Worm (Caenorhabditis elegans) whole organism, L2 larva: ENCODE data around the gene F07C6.2.

ENCODE experiments used
- C34F6.9 ChIP-seq: fragments of 150-350 bp; optimal IDR thresholded peaks from 2 replicates; lab custom pipeline; 2014; ENCODE audit warnings: missing biosample characterization, missing genetic modification characterization
- F13H6.1 ChIP-seq: sonication (generic microtip); optimal IDR thresholded peaks from 2 replicates; lab custom pipeline; 2016; ENCODE audit warnings: missing genetic modification characterization, missing compliant biosample characterization
- R02D3.7 ChIP-seq: fragments of 150-350 bp; optimal IDR thresholded peaks from 2 replicates; lab custom pipeline; 2014; ENCODE audit warnings: missing biosample characterization, missing genetic modification characterization
- Y55F3AM.14 ChIP-seq: fragments of 200-800 bp; sonication (Bioruptor generic); optimal IDR thresholded peaks from 2 replicates; lab custom pipeline; 2018; ENCODE audit warnings: mild to moderate bottlenecking, missing genetic modification characterization, missing compliant biosample characterization
- ZK546.5 ChIP-seq: sonication (generic microtip); optimal IDR thresholded peaks from 2 replicates; lab custom pipeline; 2017; ENCODE audit warnings: missing biosample characterization, missing genetic modification characterization
- alr-1 ChIP-seq: fragments of 150-350 bp; optimal IDR thresholded peaks from 2 replicates; lab custom pipeline; 2014; ENCODE audit warnings: missing biosample characterization, missing genetic modification characterization
- blmp-1 ChIP-seq: sonication (generic microtip); optimal IDR thresholded peaks from 2 replicates; lab custom pipeline; 2017; ENCODE audit warnings: missing genetic modification characterization, mild to moderate bottlenecking, missing compliant biosample characterization, antibody characterized with exemption, moderate library complexity; ENCODE audit not compliant: insufficient read depth
- ceh-82 ChIP-seq: fragments of 150-350 bp; optimal IDR thresholded peaks from 2 replicates; lab custom pipeline; 2014; ENCODE audit warnings: missing biosample characterization, missing genetic modification characterization
- egl-27 ChIP-seq: sonication (generic microtip); optimal IDR thresholded peaks from 3 replicates; lab custom pipeline; 2017; ENCODE audit warnings: missing biosample characterization, missing genetic modification reagents, missing genetic modification characterization
- fos-1 ChIP-seq: fragments of 150-350 bp; optimal IDR thresholded peaks from 2 replicates; lab custom pipeline; 2014; ENCODE audit warnings: missing biosample characterization, missing genetic modification characterization
- lin-11 ChIP-seq: fragments of 150-350 bp; sonication (generic microtip); optimal IDR thresholded peaks from 2 replicates; lab custom pipeline; 2014; ENCODE audit warnings: missing biosample characterization, missing genetic modification characterization, inconsistent platforms, mixed read lengths
- lin-13 ChIP-seq: fragments of 150-350 bp; optimal IDR thresholded peaks from 2 replicates; lab custom pipeline; 2014; ENCODE audit warnings: missing biosample characterization, missing genetic modification reagents, missing genetic modification characterization
- lin-39 ChIP-seq: fragments of 150-350 bp; optimal IDR thresholded peaks from 2 replicates; lab custom pipeline; 2014; ENCODE audit warnings: missing biosample characterization, missing genetic modification reagents, missing genetic modification characterization
- mab-5 ChIP-seq: fragments of 150-350 bp; optimal IDR thresholded peaks from 2 replicates; lab custom pipeline; 2014; ENCODE audit warnings: missing biosample characterization, missing genetic modification characterization
- mbf-1 ChIP-seq: sonication (generic microtip); optimal IDR thresholded peaks from 2 replicates; lab custom pipeline; 2017; ENCODE audit warnings: missing biosample characterization, missing genetic modification characterization
- nhr-10 ChIP-seq: sonication (generic microtip); optimal IDR thresholded peaks from 2 replicates; lab custom pipeline; 2017; ENCODE audit warnings: missing biosample characterization, missing genetic modification characterization
- nhr-11 ChIP-seq: fragments of 150-350 bp; optimal IDR thresholded peaks from 2 replicates; lab custom pipeline; 2014; ENCODE audit warnings: missing biosample characterization, missing genetic modification characterization
- nhr-129 ChIP-seq: fragments of 150-350 bp; optimal IDR thresholded peaks from 2 replicates; lab custom pipeline; 2014; ENCODE audit warnings: missing biosample characterization, missing genetic modification characterization
- nhr-21 ChIP-seq: fragments of 150-350 bp; optimal IDR thresholded peaks from 2 replicates; lab custom pipeline; 2014; ENCODE audit warnings: missing biosample characterization, missing genetic modification characterization
- nhr-23 ChIP-seq: fragments of 150-350 bp; optimal IDR thresholded peaks from 2 replicates; lab custom pipeline; 2014; ENCODE audit warnings: missing biosample characterization, missing genetic modification reagents, missing genetic modification characterization
- nhr-237 ChIP-seq: fragments of 150-350 bp; optimal IDR thresholded peaks from 2 replicates; lab custom pipeline; 2014; ENCODE audit warnings: missing biosample characterization, missing genetic modification characterization
- nhr-25 ChIP-seq: fragments of 150-350 bp; sonication (generic microtip); optimal IDR thresholded peaks from 3 replicates; lab custom pipeline; 2014; ENCODE audit warnings: missing biosample characterization, missing genetic modification characterization
- nhr-6 ChIP-seq: fragments of 150-350 bp; optimal IDR thresholded peaks from 2 replicates; lab custom pipeline; 2014; ENCODE audit warnings: missing biosample characterization, missing genetic modification characterization
- nhr-77 ChIP-seq: fragments of 150-350 bp; optimal IDR thresholded peaks from 2 replicates; lab custom pipeline; 2014; ENCODE audit warnings: missing biosample characterization, missing genetic modification characterization
- peb-1 ChIP-seq: fragments of 150-350 bp; optimal IDR thresholded peaks from 2 replicates; lab custom pipeline; 2014; ENCODE audit warnings: missing biosample characterization, missing genetic modification characterization
- skn-1 ChIP-seq: sonication (generic microtip); optimal IDR thresholded peaks from 2 replicates; lab custom pipeline; 2017; ENCODE audit warnings: missing biosample characterization, missing genetic modification characterization
- sma-3 ChIP-seq: sonication (generic microtip); optimal IDR thresholded peaks from 2 replicates; lab custom pipeline; 2016; ENCODE audit warnings: missing genetic modification reagents, missing genetic modification characterization, missing compliant biosample characterization
- sma-9 ChIP-seq, 2 experiments: fragments of 150-350 bp in 1 of 2; sonication (generic microtip) in 1 of 2; optimal IDR thresholded peaks; 2 replicates each; lab custom pipeline; 2014 to 2016; ENCODE audit warnings: missing genetic modification characterization in 2 of 2, mild to moderate bottlenecking in 1 of 2, missing biosample characterization in 1 of 2, missing compliant biosample characterization in 1 of 2, missing genetic modification reagents in 1 of 2, moderate library complexity in 1 of 2
- snpc-4 ChIP-seq: fragments of 150-350 bp; optimal IDR thresholded peaks from 2 replicates; lab custom pipeline; 2014; ENCODE audit warnings: missing biosample characterization, missing genetic modification characterization
- unc-39 ChIP-seq: fragments of 150-350 bp; optimal IDR thresholded peaks from 2 replicates; lab custom pipeline; 2014; ENCODE audit warnings: missing biosample characterization, missing genetic modification characterization
- unc-55 ChIP-seq: fragments of 150-350 bp; sonication (generic microtip); optimal IDR thresholded peaks from 3 replicates; lab custom pipeline; 2014; ENCODE audit warnings: missing biosample characterization, missing genetic modification reagents, missing genetic modification characterization
- zag-1 ChIP-seq: fragments of 150-350 bp; optimal IDR thresholded peaks from 2 replicates; lab custom pipeline; 2014; ENCODE audit warnings: missing biosample characterization, missing genetic modification characterization
- ztf-1 ChIP-seq: fragments of 200-800 bp; sonication (Bioruptor generic); conservative IDR thresholded peaks from 2 replicates; pipeline ENCODE4 v1.3.6; 2022; ENCODE audit warnings: missing genetic modification characterization, missing compliant biosample characterization
- ztf-4 ChIP-seq: fragments of 150-350 bp; optimal IDR thresholded peaks from 2 replicates; lab custom pipeline; 2014; ENCODE audit warnings: missing biosample characterization, missing genetic modification characterization

F07C6.2 gene

DNA sequence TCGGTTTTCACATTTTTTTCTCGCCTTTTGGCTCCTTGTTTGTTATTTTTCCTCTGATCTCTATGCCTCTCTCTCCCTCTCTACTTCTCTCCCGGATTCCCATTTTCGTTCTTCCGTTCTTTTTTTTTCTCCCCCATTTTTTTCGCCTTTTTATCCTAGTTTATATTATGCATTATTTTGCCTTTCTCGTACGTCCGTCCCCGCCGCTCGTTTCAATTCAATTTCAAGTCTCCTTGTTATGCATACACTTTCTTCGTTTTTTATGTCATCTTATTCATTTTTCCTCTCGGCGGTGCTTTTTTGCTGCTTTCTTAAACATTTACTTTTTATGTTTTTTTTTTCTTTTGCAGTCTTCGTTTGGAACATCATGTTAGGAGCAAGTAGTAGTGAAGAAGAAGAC lies 17.5 kb upstream of the F07C6.2 start, which contains the start of gene unc-31:
Gene unc-31 (plus strand): TSS at position 349 of the 400 bp plus-strand sequence.
- no peak for TF ChIP-seq nhr-11 (tag; lab: Kevin White, UChicago)
- TF ChIP-seq C34F6.9, result peak; percentile 1
- TF ChIP-seq ztf-4 (tag; lab: Kevin White, UChicago), result no peak
- TF ChIP-seq nhr-6 (tag; lab: Kevin White, UChicago), result no peak
- no peak for TF ChIP-seq nhr-21 (tag; lab: Kevin White, UChicago)
- TF ChIP-seq unc-55 (GFP tag; lab: Kevin White, UChicago), result peak; percentile 20
- TF ChIP-seq nhr-129 (tag; lab: Kevin White, UChicago), result no peak
- TF ChIP-seq lin-13, result no peak
- TF ChIP-seq zag-1, result no peak

DNA sequence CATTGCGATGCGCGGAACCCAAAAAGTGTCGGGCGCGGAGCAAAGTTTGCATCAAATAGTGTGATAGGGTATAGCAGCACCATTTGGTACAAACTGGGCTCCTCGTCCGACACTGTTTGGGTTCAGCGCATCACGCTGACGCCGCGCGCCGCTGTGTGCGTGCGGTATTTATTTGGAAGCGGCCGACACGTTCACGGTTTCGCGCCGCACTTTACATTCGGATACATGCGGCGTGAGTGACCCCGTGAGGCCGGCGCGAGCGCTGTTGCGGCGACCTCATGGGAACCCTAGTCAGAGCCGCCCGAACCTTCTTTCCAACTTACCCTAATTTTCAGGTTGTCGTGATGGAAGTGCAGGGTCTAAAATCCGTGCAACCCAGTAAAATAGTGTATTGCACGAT lies 10.0 kb upstream of the F07C6.2 start:
- TF ChIP-seq nhr-23 (no peak), nhr-25 (no peak), R02D3.7 (tag; lab: Kevin White, UChicago) (no peak), fos-1 (tag; lab: Kevin White, UChicago) (no peak), sma-9 (GFP tag; optimal IDR thresholded peaks at IDR 0.05; lab: Kevin White, UChicago) (no peak), sma-9 (tag; optimal IDR thresholded peaks at IDR 0.05; lab: Kevin White, UChicago) (no peak), mab-5 (tag; lab: Kevin White, UChicago) (no peak), ceh-82 (tag; lab: Kevin White, UChicago) (no peak), nhr-77 (tag; lab: Kevin White, UChicago) (no peak), ztf-4 (tag; lab: Kevin White, UChicago) (no peak), nhr-11 (tag; lab: Kevin White, UChicago) (no peak)

DNA sequence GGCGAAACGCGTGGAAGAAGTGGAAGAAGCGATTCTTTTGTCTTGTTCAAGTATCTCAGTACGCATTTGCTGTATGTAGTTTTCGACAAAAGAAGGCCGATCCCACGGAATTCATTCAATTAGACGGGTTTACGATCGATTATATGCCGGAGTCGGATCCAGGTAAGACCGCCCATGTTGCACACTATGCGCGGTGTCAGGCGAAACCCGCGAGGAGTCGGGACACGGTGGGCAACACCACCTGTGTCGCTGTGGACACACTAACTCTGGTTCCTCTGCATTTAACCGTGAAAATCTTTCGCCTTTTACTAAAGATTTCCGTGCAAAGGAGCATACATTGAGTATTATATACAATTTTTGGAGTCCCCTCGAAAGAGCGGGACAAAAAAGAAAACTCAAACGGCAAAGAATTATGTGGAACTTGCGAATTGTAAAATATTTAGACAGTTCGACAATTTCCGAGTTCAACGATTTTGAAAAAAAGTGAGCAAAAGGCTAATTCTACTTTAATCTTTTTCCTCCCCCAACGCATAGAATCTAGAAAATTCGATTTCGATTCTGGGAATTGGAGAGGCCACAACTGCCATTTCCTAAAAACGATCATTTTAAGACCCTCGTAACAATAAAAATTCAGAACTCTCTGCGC lies 9.0 kb upstream of the F07C6.2 start:
- TF ChIP-seq sma-3 (GFP tag; lab: Kevin White, UChicago), result no peak
- no peak for TF ChIP-seq egl-27 (tag; lab: Kevin White, UChicago)
- peak; percentile 34 for TF ChIP-seq snpc-4 (tag; lab: Kevin White, UChicago)
- TF ChIP-seq, all 48 proteins: peak for 1

DNA sequence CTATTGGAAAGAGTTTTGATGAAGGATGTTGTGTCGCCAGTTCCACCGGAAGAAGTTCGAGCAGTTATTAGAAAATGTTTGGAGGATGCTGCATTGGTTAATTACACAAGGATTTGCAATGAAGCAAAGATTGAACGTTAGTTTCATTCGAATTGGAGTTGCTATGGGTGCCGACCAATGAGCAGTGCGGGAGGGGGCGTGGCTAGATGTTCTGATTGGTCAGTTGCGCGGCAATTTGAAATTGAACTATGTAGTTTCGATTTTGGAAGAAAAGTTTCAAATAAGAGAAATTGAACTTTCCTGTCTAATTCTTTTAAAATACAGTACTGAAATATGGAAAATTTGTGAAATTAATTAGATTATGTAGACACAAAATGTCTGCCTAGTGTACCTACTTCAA lies 7.8 kb upstream of the F07C6.2 start:
- TF ChIP-seq lin-13 (no peak), ztf-4 (tag; lab: Kevin White, UChicago) (no peak), lin-39 (tag; lab: Kevin White, UChicago) (no peak), Y55F3AM.14 (GFP tag; lab: Kevin White, UChicago) (no peak)

DNA sequence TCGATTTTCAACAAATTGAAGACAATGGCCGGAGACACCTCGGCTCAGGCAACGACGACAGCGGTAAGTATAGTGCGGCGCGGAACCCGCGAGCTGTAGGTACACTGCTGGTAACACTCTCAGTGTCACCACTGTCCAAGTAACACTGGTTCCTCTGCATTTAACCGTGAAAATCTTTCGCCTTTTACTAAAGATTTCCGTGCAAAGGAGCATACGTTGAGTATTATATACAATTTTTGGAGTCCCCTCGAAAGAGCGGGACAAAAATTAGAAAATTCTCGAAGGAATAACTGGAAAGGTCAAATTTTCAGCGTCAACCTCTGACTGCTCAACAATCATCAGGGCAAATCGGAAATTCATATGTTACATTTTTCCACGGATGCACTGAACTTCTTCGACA lies 5.0 kb upstream of the F07C6.2 start:
- TF ChIP-seq ztf-1 (GFP tag; lab: Robert Waterston, UW) (no peak), snpc-4 (tag; lab: Kevin White, UChicago) (peak; percentile 79), F13H6.1 (tag; lab: Kevin White, UChicago) (no peak), ztf-4 (tag; lab: Kevin White, UChicago) (no peak), lin-11 (tag; lab: Kevin White, UChicago) (no peak), nhr-10 (tag; lab: Kevin White, UChicago) (no peak), mbf-1 (no peak), mab-5 (tag; lab: Kevin White, UChicago) (no peak)
- TF ChIP-seq, all 48 proteins: peak for 1

- TF ChIP-seq sma-3 (GFP tag; lab: Kevin White, UChicago) (peak; percentile 3), snpc-4 (tag; lab: Kevin White, UChicago) (peak; percentile 83)
Observed at ce11 chrIV:12786996-12787395, 4.0 kb upstream of the F07C6.2 start.

- no peak for TF ChIP-seq peb-1 (tag; lab: Kevin White, UChicago)
- no peak for TF ChIP-seq alr-1
- no peak for TF ChIP-seq ztf-4 (tag; lab: Kevin White, UChicago)
- no peak for TF ChIP-seq unc-39
- TF ChIP-seq unc-55 (GFP tag; lab: Kevin White, UChicago), result no peak
- no peak for TF ChIP-seq egl-27 (tag; lab: Kevin White, UChicago)
- TF ChIP-seq ZK546.5, result no peak
- no peak for TF ChIP-seq sma-9 (GFP tag; optimal IDR thresholded peaks at IDR 0.05; lab: Kevin White, UChicago)
- TF ChIP-seq sma-9 (tag; optimal IDR thresholded peaks at IDR 0.05; lab: Kevin White, UChicago), result no peak
- no peak for TF ChIP-seq nhr-237 (tag; lab: Kevin White, UChicago)
- no peak for TF ChIP-seq blmp-1 (tag; lab: Kevin White, UChicago)
- no peak for TF ChIP-seq nhr-25
- no peak for TF ChIP-seq skn-1
- no peak for TF ChIP-seq zag-1
Observed at ce11 chrIV:12789088-12789487, 1.9 kb upstream of the F07C6.2 start, which contains the start of gene F07C6.3. Gene F07C6.3, plus strand, starts transcription at chrIV:12789235.
